Fruit fly (Drosophila melanogaster): ENCODE data around the gene CG4884.
"Not testable (repeated sequence)": the region's sequence is repeated elsewhere in the genome, so short reads cannot be mapped to it uniquely, and the experiment has no call there.

dm6 chr3R:27959145-27959544, at the start of gene CG4884, which contains the start of gene CG42487:
- not testable (repeated sequence) for TF ChIP-seq CG33017 (tag; optimal IDR thresholded peaks at IDR 0.05); toe (GFP tag; optimal IDR thresholded peaks at IDR 0.05); ovo (GFP tag; optimal IDR thresholded peaks at IDR 0.05); CG7101 (tag; optimal IDR thresholded peaks at IDR 0.05); Crg-1 (GFP tag; optimal IDR thresholded peaks at IDR 0.05); pad (GFP tag; optimal IDR thresholded peaks at IDR 0.05); cnc (optimal IDR thresholded peaks at IDR 0.05); CG1620 (GFP tag; optimal IDR thresholded peaks at IDR 0.05); Clk (GFP tag; optimal IDR thresholded peaks at IDR 0.05); CG7045 (GFP tag; optimal IDR thresholded peaks at IDR 0.05); tj (GFP tag; optimal IDR thresholded peaks at IDR 0.05); Hr96 (GFP tag; optimal IDR thresholded peaks at IDR 0.05)

Data from whole organism, adult.